Fruit fly (Drosophila melanogaster) whole organism, embryonic: ENCODE results near the gene CG14961.

Experiments used
- Antp ChIP-seq: fragments of 200-800 bp; sonication (Bioruptor generic); optimal IDR thresholded peaks from 3 replicates; lab custom pipeline; 2016; ENCODE audit warnings: missing biosample characterization, missing genetic modification characterization
- Atf3 ChIP-seq: fragments of 200-800 bp; sonication (Bioruptor generic); optimal IDR thresholded peaks from 3 replicates; lab custom pipeline; 2016; ENCODE audit warnings: missing biosample characterization, missing genetic modification characterization
- CG10209 ChIP-seq: fragments of 200-800 bp; sonication (Bioruptor generic); optimal IDR thresholded peaks from 3 replicates; lab custom pipeline; 2017; ENCODE audit warnings: missing biosample characterization, mild to moderate bottlenecking, missing genetic modification characterization, missing genetic modification reagents
- CG10267 ChIP-seq: fragments of 200-800 bp; sonication (Bioruptor generic); optimal IDR thresholded peaks from 2 replicates; lab custom pipeline; 2018; ENCODE audit warnings: missing biosample characterization, mild to moderate bottlenecking, missing genetic modification characterization, moderate library complexity
- CG11696 ChIP-seq: fragments of 200-800 bp; sonication (Bioruptor generic); IDR thresholded peaks from 2 replicates; pipeline ENCODE4 v1.3.6; 2022; ENCODE audit warnings: missing biosample characterization, missing genetic modification characterization
- CG12104 ChIP-seq: fragments of 200-800 bp; sonication (Bioruptor generic); optimal IDR thresholded peaks from 3 replicates; lab custom pipeline; 2016; ENCODE audit warnings: missing biosample characterization, missing genetic modification characterization
- CG12236 ChIP-seq: fragments of 200-800 bp; sonication (Bioruptor generic); optimal IDR thresholded peaks from 2 replicates; lab custom pipeline; 2016; ENCODE audit warnings: missing biosample characterization, missing genetic modification characterization
- CG13287 ChIP-seq: fragments of 200-800 bp; sonication (Bioruptor generic); IDR thresholded peaks from 2 replicates; pipeline ENCODE4 v1.3.6; 2022; ENCODE audit warnings: missing biosample characterization, missing genetic modification characterization; ENCODE audit not compliant: partially characterized antibody
- CG13424 ChIP-seq: fragments of 200-800 bp; sonication (Bioruptor generic); optimal IDR thresholded peaks from 2 replicates; lab custom pipeline; 2019; ENCODE audit warnings: missing biosample characterization, mild to moderate bottlenecking, missing genetic modification characterization, moderate library complexity
- CG14014 ChIP-seq: fragments of 200-800 bp; sonication (Bioruptor generic); IDR thresholded peaks from 2 replicates; pipeline ENCODE4 v1.3.6; 2022; ENCODE audit warnings: missing biosample characterization, missing genetic modification characterization
- CG14667 ChIP-seq: fragments of 200-800 bp; sonication (Bioruptor generic); IDR thresholded peaks from 2 replicates; pipeline ENCODE4 v1.3.6; 2022; ENCODE audit warnings: missing biosample characterization, missing genetic modification characterization
- CG14965 ChIP-seq: fragments of 200-800 bp; sonication (Bioruptor generic); optimal IDR thresholded peaks from 2 replicates; lab custom pipeline; 2016; ENCODE audit warnings: missing biosample characterization, missing genetic modification characterization, borderline replicate concordance
- CG16815 ChIP-seq: fragments of 200-800 bp; sonication (Bioruptor generic); optimal IDR thresholded peaks from 3 replicates; lab custom pipeline; 2017; ENCODE audit warnings: missing biosample characterization, mild to moderate bottlenecking, missing genetic modification characterization
- CG2120 ChIP-seq: fragments of 200-800 bp; sonication (Bioruptor generic); optimal IDR thresholded peaks from 3 replicates; lab custom pipeline; 2016; ENCODE audit warnings: missing biosample characterization, missing genetic modification characterization
- CG33213 ChIP-seq: fragments of 200-800 bp; sonication (Bioruptor generic); optimal IDR thresholded peaks from 3 replicates; lab custom pipeline; 2016; ENCODE audit warnings: missing biosample characterization, missing genetic modification characterization
- CG34422 ChIP-seq: fragments of 200-800 bp; sonication (Bioruptor generic); IDR thresholded peaks from 3 replicates; pipeline ENCODE4 v1.3.6; 2022; ENCODE audit warnings: missing biosample characterization, missing genetic modification characterization
- CG3847 ChIP-seq: fragments of 200-800 bp; sonication (Bioruptor generic); IDR thresholded peaks from 2 replicates; pipeline ENCODE4 v1.3.6; 2022; ENCODE audit warnings: missing biosample characterization, missing genetic modification characterization
- CG4707 ChIP-seq: fragments of 200-800 bp; sonication (Bioruptor generic); optimal IDR thresholded peaks from 2 replicates; lab custom pipeline; 2018; ENCODE audit warnings: missing biosample characterization, mild to moderate bottlenecking, missing genetic modification characterization, moderate library complexity
- CG7372 ChIP-seq: fragments of 200-800 bp; sonication (Bioruptor generic); IDR thresholded peaks from 2 replicates; pipeline ENCODE4 v1.3.6; 2022; ENCODE audit warnings: missing biosample characterization, missing genetic modification characterization
- CG9797 ChIP-seq: fragments of 200-800 bp; sonication (Bioruptor generic); optimal IDR thresholded peaks from 3 replicates; lab custom pipeline; 2018; ENCODE audit warnings: missing biosample characterization, mild to moderate bottlenecking, missing genetic modification characterization
- CG9817 ChIP-seq: fragments of 200-800 bp; sonication (Bioruptor generic); optimal IDR thresholded peaks from 2 replicates; lab custom pipeline; 2018; ENCODE audit warnings: missing biosample characterization, mild to moderate bottlenecking, missing genetic modification characterization, moderate library complexity
- Chrac-16 ChIP-seq: fragments of 200-800 bp; sonication (Bioruptor generic); optimal IDR thresholded peaks from 3 replicates; lab custom pipeline; 2016; ENCODE audit warnings: missing biosample characterization, missing genetic modification characterization
- D ChIP-seq, 2 experiments: fragments of 200-800 bp in 1 of 2; fragments of >200 bp in 1 of 2; sonication (Bioruptor generic) in 1 of 2; optimal IDR thresholded peaks; 2 replicates in 1 of 2; 3 replicates in 1 of 2; lab custom pipeline; 2017; ENCODE audit warnings: mild to moderate bottlenecking in 1 of 2, missing biosample characterization in 1 of 2, missing genetic modification characterization in 1 of 2, missing genetic modification reagents in 1 of 2
- Dek ChIP-seq: fragments of 200-800 bp; sonication (Bioruptor generic); optimal IDR thresholded peaks from 3 replicates; lab custom pipeline; 2019; ENCODE audit warnings: missing biosample characterization, mild to moderate bottlenecking, missing genetic modification characterization, moderate library complexity
- Dfd ChIP-seq, 2 experiments: fragments of >200 bp; optimal IDR thresholded peaks; 2 replicates each; lab custom pipeline; 2017; ENCODE audit warnings: missing biosample characterization in 2 of 2, missing genetic modification characterization in 2 of 2
- Hr39 ChIP-seq: fragments of >200 bp; optimal IDR thresholded peaks from 2 replicates; lab custom pipeline; 2017
- Mrtf ChIP-seq: fragments of 200-800 bp; sonication (Bioruptor generic); IDR thresholded peaks from 3 replicates; pipeline ENCODE4 v1.3.6; 2022; ENCODE audit warnings: missing biosample characterization, missing genetic modification characterization
- NC2α ChIP-seq: fragments of 200-800 bp; sonication (Bioruptor generic); optimal IDR thresholded peaks from 2 replicates; lab custom pipeline; 2016; ENCODE audit warnings: missing biosample characterization, missing genetic modification characterization
- NfI ChIP-seq: fragments of 200-800 bp; sonication (Bioruptor generic); optimal IDR thresholded peaks from 3 replicates; lab custom pipeline; 2018; ENCODE audit warnings: missing biosample characterization, mild to moderate bottlenecking, missing genetic modification characterization, moderate library complexity
- PHDP ChIP-seq: fragments of 200-800 bp; sonication (Bioruptor generic); optimal IDR thresholded peaks from 3 replicates; lab custom pipeline; 2018; ENCODE audit warnings: missing biosample characterization, mild to moderate bottlenecking, missing genetic modification characterization, moderate library complexity
- Scr ChIP-seq: fragments of 200-800 bp; sonication (Bioruptor generic); IDR thresholded peaks from 2 replicates; pipeline ENCODE4 v1.3.6; 2022; ENCODE audit warnings: missing biosample characterization, missing genetic modification characterization; ENCODE audit not compliant: partially characterized antibody
- Stat92E ChIP-seq, 3 experiments: fragments of >200 bp in 2 of 3; fragments of 200-800 bp in 1 of 3; sonication (Bioruptor generic) in 1 of 3; optimal IDR thresholded peaks; 2 replicates each; lab custom pipeline; 2017 to 2019; ENCODE audit warnings: missing biosample characterization in 3 of 3, missing genetic modification characterization in 3 of 3, mild to moderate bottlenecking in 1 of 3, moderate library complexity in 1 of 3
- Vsx1 ChIP-seq: fragments of 200-800 bp; sonication (Bioruptor generic); optimal IDR thresholded peaks from 2 replicates; lab custom pipeline; 2017; ENCODE audit warnings: missing biosample characterization, mild to moderate bottlenecking, missing genetic modification characterization, missing genetic modification reagents
- ap ChIP-seq: fragments of 200-800 bp; sonication (Bioruptor generic); IDR thresholded peaks from 2 replicates; pipeline ENCODE4 v1.3.6; 2022; ENCODE audit warnings: missing biosample characterization, missing genetic modification characterization
- bbx ChIP-seq: fragments of 200-800 bp; sonication (Bioruptor generic); IDR thresholded peaks from 2 replicates; pipeline ENCODE4 v1.3.6; 2022; ENCODE audit warnings: missing biosample characterization, missing genetic modification characterization; ENCODE audit not compliant: partially characterized antibody
- cato ChIP-seq: fragments of 200-800 bp; sonication (Bioruptor generic); optimal IDR thresholded peaks from 2 replicates; lab custom pipeline; 2016; ENCODE audit warnings: missing biosample characterization, missing genetic modification characterization, borderline replicate concordance
- fd64A ChIP-seq: fragments of 200-800 bp; sonication (Bioruptor generic); optimal IDR thresholded peaks from 3 replicates; lab custom pipeline; 2018; ENCODE audit warnings: missing biosample characterization, mild to moderate bottlenecking, missing genetic modification characterization
- ftz-f1 ChIP-seq: fragments of 200-800 bp; sonication (Bioruptor generic); optimal IDR thresholded peaks from 2 replicates; lab custom pipeline; 2016; ENCODE audit warnings: missing biosample characterization, missing genetic modification characterization
- h ChIP-seq: fragments of >200 bp; optimal IDR thresholded peaks from 2 replicates; lab custom pipeline; 2017
- lilli ChIP-seq: fragments of 200-800 bp; sonication (Bioruptor generic); optimal IDR thresholded peaks from 3 replicates; lab custom pipeline; 2016; ENCODE audit warnings: missing biosample characterization, missing genetic modification characterization
- pb ChIP-seq: fragments of 200-800 bp; sonication (Bioruptor generic); optimal IDR thresholded peaks from 3 replicates; lab custom pipeline; 2016; ENCODE audit warnings: missing biosample characterization, missing genetic modification characterization
- ranshi ChIP-seq: fragments of 200-800 bp; sonication (Bioruptor generic); IDR thresholded peaks from 2 replicates; pipeline ENCODE4 v1.3.6; 2022; ENCODE audit warnings: missing biosample characterization, missing genetic modification characterization
- row ChIP-seq: fragments of 200-800 bp; sonication (Bioruptor generic); IDR thresholded peaks from 3 replicates; pipeline ENCODE4 v1.3.6; 2022; ENCODE audit warnings: missing biosample characterization, missing genetic modification characterization
- schlank ChIP-seq: fragments of 200-800 bp; sonication (Bioruptor generic); optimal IDR thresholded peaks from 2 replicates; lab custom pipeline; 2018; ENCODE audit warnings: missing biosample characterization, mild to moderate bottlenecking, missing genetic modification characterization
- sim ChIP-seq: fragments of 200-800 bp; sonication (Bioruptor generic); IDR thresholded peaks from 2 replicates; pipeline ENCODE4 v1.3.6; 2022; ENCODE audit warnings: missing biosample characterization, missing genetic modification characterization
- ssp ChIP-seq: fragments of 200-800 bp; sonication (Bioruptor generic); IDR thresholded peaks from 2 replicates; pipeline ENCODE4 v1.3.6; 2022; ENCODE audit warnings: missing biosample characterization, missing genetic modification characterization
- tin ChIP-seq: fragments of 200-800 bp; sonication (Bioruptor generic); optimal IDR thresholded peaks from 3 replicates; lab custom pipeline; 2016; ENCODE audit warnings: missing biosample characterization, missing genetic modification characterization
- tio ChIP-seq: fragments of 200-800 bp; sonication (Bioruptor generic); optimal IDR thresholded peaks from 2 replicates; lab custom pipeline; 2017; ENCODE audit warnings: missing biosample characterization, missing genetic modification characterization, inconsistent platforms
- trh ChIP-seq: fragments of 200-800 bp; sonication (Bioruptor generic); optimal IDR thresholded peaks from 2 replicates; lab custom pipeline; 2016; ENCODE audit warnings: missing biosample characterization, missing genetic modification characterization
- wor ChIP-seq: fragments of 200-800 bp; sonication (Bioruptor generic); IDR thresholded peaks from 2 replicates; pipeline ENCODE4 v1.3.6; 2022; ENCODE audit warnings: missing biosample characterization, missing genetic modification characterization
- yki ChIP-seq: fragments of >200 bp; optimal IDR thresholded peaks from 3 replicates; lab custom pipeline; 2018

Gene CG14961

DNA sequence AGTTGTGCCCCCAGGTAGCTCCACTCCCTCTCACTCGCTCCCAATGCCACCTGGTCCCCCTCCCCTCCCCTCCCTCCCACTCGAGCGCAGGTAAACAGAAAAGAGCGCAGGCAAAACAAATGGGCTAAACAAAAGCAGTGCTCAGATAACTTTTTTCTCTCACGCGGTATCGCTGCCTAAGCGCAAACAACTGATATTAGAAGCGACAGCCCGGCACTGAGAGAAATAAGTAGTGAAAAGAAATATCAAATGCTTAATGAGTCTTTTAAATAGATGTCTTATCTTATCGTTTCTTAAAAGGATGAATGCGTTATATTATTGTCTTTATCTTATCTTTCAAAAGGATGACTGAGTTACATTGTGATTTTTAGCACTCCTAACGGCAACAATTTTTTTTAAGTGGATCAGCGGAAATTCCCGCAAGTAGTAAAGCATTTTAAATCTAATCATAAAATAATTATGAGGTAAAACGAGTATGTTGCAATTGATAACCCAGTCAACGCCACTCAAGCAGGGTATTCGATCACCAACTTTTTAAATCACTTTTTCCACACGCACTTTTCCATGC lies 28.6 kb upstream of the CG14961 start (continued):
- TF ChIP-seq Stat92E (GFP tag; optimal IDR thresholded peaks at IDR 0.05; lab: Kevin White, UChicago): peak in 2 of 3 experiments; percentile 26 to 37
- TF ChIP-seq h (lab: Kevin White, UChicago): no peak
- peak; percentile 60 for TF ChIP-seq fd64A (GFP tag; lab: Kevin White, UChicago)
- TF ChIP-seq ap (GFP tag; lab: Robert Waterston, UW): peak; percentile 90
- TF ChIP-seq CG34422 (GFP tag; lab: Robert Waterston, UW): peak; percentile 90
- peak; percentile 85 for TF ChIP-seq cato (GFP tag; lab: Kevin White, UChicago)
- TF ChIP-seq tin (GFP tag; lab: Kevin White, UChicago): peak; percentile 86
- TF ChIP-seq CG2120: peak; percentile 94
- TF ChIP-seq Scr (GFP tag; lab: Robert Waterston, UW): no peak
- TF ChIP-seq lilli (GFP tag; lab: Kevin White, UChicago): peak; percentile 91
- no peak for TF ChIP-seq CG9797 (GFP tag; lab: Kevin White, UChicago)
- peak; percentile 83 for TF ChIP-seq CG7372 (GFP tag; lab: Robert Waterston, UW)
- TF ChIP-seq schlank (tag; lab: Kevin White, UChicago): peak; percentile 61
- peak; percentile 83 for TF ChIP-seq CG3847 (GFP tag; lab: Robert Waterston, UW)
- peak; percentile 84 for TF ChIP-seq CG9817 (tag; lab: Kevin White, UChicago)
- TF ChIP-seq ranshi (GFP tag; lab: Robert Waterston, UW): peak; percentile 94
- peak; percentile 69 for TF ChIP-seq CG16815
- no peak for TF ChIP-seq Hr39
- peak; percentile 61 for TF ChIP-seq CG14965
- peak; percentile 96 for TF ChIP-seq row (GFP tag; lab: Robert Waterston, UW)
- peak; percentile 73 for TF ChIP-seq CG11696 (GFP tag; lab: Robert Waterston, UW)
- TF ChIP-seq Chrac-16 (GFP tag; lab: Kevin White, UChicago): peak; percentile 89
- TF ChIP-seq bbx (GFP tag; lab: Robert Waterston, UW): no peak
- no peak for TF ChIP-seq D (optimal IDR thresholded peaks at IDR 0.05; lab: Kevin White, UChicago)
- peak; percentile 85 for TF ChIP-seq D (GFP tag; optimal IDR thresholded peaks at IDR 0.05; lab: Kevin White, UChicago)
- TF ChIP-seq PHDP: peak; percentile 95
- peak; percentile 89 for TF ChIP-seq wor (GFP tag; lab: Robert Waterston, UW)
- TF ChIP-seq Antp (GFP tag; lab: Kevin White, UChicago): peak; percentile 82
- TF ChIP-seq NfI (GFP tag; lab: Kevin White, UChicago): peak; percentile 89
- peak; percentile 74 for TF ChIP-seq ssp
- peak; percentile 75 for TF ChIP-seq CG14667 (GFP tag; lab: Robert Waterston, UW)
- peak; percentile 91 for TF ChIP-seq Dek (tag; lab: Kevin White, UChicago)
- TF ChIP-seq Vsx1 (GFP tag; lab: Kevin White, UChicago): peak; percentile 72
- TF ChIP-seq sim (GFP tag; lab: Robert Waterston, UW): peak; percentile 84
- TF ChIP-seq tio (GFP tag; lab: Kevin White, UChicago): peak; percentile 88
- TF ChIP-seq Atf3 (GFP tag; lab: Kevin White, UChicago): peak; percentile 87
- peak; percentile 79 for TF ChIP-seq CG33213 (GFP tag; lab: Kevin White, UChicago)
- TF ChIP-seq Dfd (GFP tag; optimal IDR thresholded peaks at IDR 0.05; lab: Kevin White, UChicago): no peak
- TF ChIP-seq CG13424 (tag; lab: Kevin White, UChicago): peak; percentile 94
- peak; percentile 84 for TF ChIP-seq NC2α (GFP tag; lab: Kevin White, UChicago)
- peak; percentile 86 for TF ChIP-seq CG10267 (tag; lab: Kevin White, UChicago)
- TF ChIP-seq CG12236 (GFP tag; lab: Kevin White, UChicago): peak; percentile 69
- peak; percentile 92 for TF ChIP-seq CG14014 (GFP tag; lab: Robert Waterston, UW)
- peak; percentile 74 for TF ChIP-seq CG4707 (GFP tag; lab: Kevin White, UChicago)
- no peak for TF ChIP-seq yki (lab: Kevin White, UChicago)
- TF ChIP-seq ftz-f1: no peak
- TF ChIP-seq CG12104 (GFP tag; lab: Kevin White, UChicago): peak; percentile 91
- TF ChIP-seq CG10209: peak; percentile 92
- TF ChIP-seq Mrtf (GFP tag; lab: Robert Waterston, UW): peak; percentile 86
- TF ChIP-seq trh (GFP tag; lab: Kevin White, UChicago): peak; percentile 77
- TF ChIP-seq pb: peak; percentile 73
- TF ChIP-seq CG13287 (GFP tag; lab: Robert Waterston, UW): no peak; the same call in 1 of the 2 replicates
